Worm (Caenorhabditis elegans) whole organism, early embryonic: ENCODE results near the gene orc-2.
"Not testable (repeated sequence)": the region's sequence is repeated elsewhere in the genome, so short reads cannot be mapped to it uniquely, and the experiment has no call there.

ENCODE experiments used
- B0310.2 ChIP-seq: sonication (generic microtip); optimal IDR thresholded peaks from 2 replicates; lab custom pipeline; 2016; ENCODE audit warnings: mild to moderate bottlenecking, missing genetic modification characterization, missing compliant biosample characterization
- F13C5.2 ChIP-seq: sonication (generic microtip); optimal IDR thresholded peaks from 2 replicates; lab custom pipeline; 2017; ENCODE audit warnings: mild to moderate bottlenecking, missing genetic modification characterization, inconsistent platforms, missing compliant biosample characterization
- aly-1 ChIP-seq: sonication (generic microtip); optimal IDR thresholded peaks from 2 replicates; lab custom pipeline; 2016; ENCODE audit warnings: missing genetic modification characterization, missing compliant biosample characterization
- ama-1 ChIP-seq: fragments of 150-350 bp; optimal IDR thresholded peaks from 2 replicates; lab custom pipeline; 2014
- ceh-13 ChIP-seq: fragments of 200-800 bp; sonication (Bioruptor generic); optimal IDR thresholded peaks from 2 replicates; lab custom pipeline; 2018; ENCODE audit warnings: mild to moderate bottlenecking, missing genetic modification characterization, missing compliant biosample characterization
- ceh-36 ChIP-seq: sonication (generic microtip); optimal IDR thresholded peaks from 2 replicates; lab custom pipeline; 2016; ENCODE audit warnings: missing genetic modification characterization, inconsistent platforms, missing compliant biosample characterization
- ets-7 ChIP-seq: sonication (generic microtip); optimal IDR thresholded peaks from 2 replicates; lab custom pipeline; 2016; ENCODE audit warnings: missing genotype, missing genetic modification characterization, missing compliant biosample characterization
- flt-1 ChIP-seq: fragments of 200-800 bp; sonication (Bioruptor generic); IDR thresholded peaks from 2 replicates; pipeline ENCODE4 v1.3.6; 2022; ENCODE audit warnings: missing genetic modification characterization, missing compliant biosample characterization
- hmbx-1 ChIP-seq: sonication (generic microtip); optimal IDR thresholded peaks from 2 replicates; lab custom pipeline; 2016; ENCODE audit warnings: mild to moderate bottlenecking, missing genetic modification characterization, missing compliant biosample characterization
- hmg-4 ChIP-seq: fragments of 200-800 bp; sonication (Bioruptor generic); optimal IDR thresholded peaks from 2 replicates; lab custom pipeline; 2018; ENCODE audit warnings: mild to moderate bottlenecking, missing genetic modification characterization, missing compliant biosample characterization
- hnd-1 ChIP-seq: sonication (generic microtip); optimal IDR thresholded peaks from 2 replicates; lab custom pipeline; 2016; ENCODE audit warnings: missing genetic modification characterization, missing compliant biosample characterization
- pes-1 ChIP-seq: fragments of 200-800 bp; sonication (Bioruptor generic); IDR thresholded peaks from 2 replicates; pipeline ENCODE4 v1.3.6; 2022; ENCODE audit warnings: missing genetic modification reagents, missing genetic modification characterization, missing compliant biosample characterization
- scrt-1 ChIP-seq: fragments of 200-800 bp; sonication (Bioruptor generic); IDR thresholded peaks from 2 replicates; pipeline ENCODE4 v1.3.6; 2022; ENCODE audit warnings: missing genetic modification characterization, missing compliant biosample characterization
- sea-1 ChIP-seq: fragments of 200-800 bp; sonication (Bioruptor generic); conservative IDR thresholded peaks from 2 replicates; pipeline ENCODE4 v1.3.6; 2022; ENCODE audit warnings: missing genetic modification characterization, missing compliant biosample characterization
- tbx-11 ChIP-seq: fragments of 200-800 bp; sonication (Bioruptor generic); IDR thresholded peaks from 2 replicates; pipeline ENCODE4 v1.3.6; 2022; ENCODE audit warnings: missing genetic modification characterization, missing compliant biosample characterization
- tbx-37 ChIP-seq: fragments of 200-800 bp; sonication (Bioruptor generic); conservative IDR thresholded peaks from 2 replicates; pipeline ENCODE4 v1.3.6; 2022; ENCODE audit warnings: missing genetic modification reagents, missing genetic modification characterization, missing compliant biosample characterization
- tra-4 ChIP-seq: sonication (generic microtip); optimal IDR thresholded peaks from 2 replicates; lab custom pipeline; 2017; ENCODE audit warnings: missing genetic modification characterization, missing compliant biosample characterization

The orc-2 gene

DNA sequence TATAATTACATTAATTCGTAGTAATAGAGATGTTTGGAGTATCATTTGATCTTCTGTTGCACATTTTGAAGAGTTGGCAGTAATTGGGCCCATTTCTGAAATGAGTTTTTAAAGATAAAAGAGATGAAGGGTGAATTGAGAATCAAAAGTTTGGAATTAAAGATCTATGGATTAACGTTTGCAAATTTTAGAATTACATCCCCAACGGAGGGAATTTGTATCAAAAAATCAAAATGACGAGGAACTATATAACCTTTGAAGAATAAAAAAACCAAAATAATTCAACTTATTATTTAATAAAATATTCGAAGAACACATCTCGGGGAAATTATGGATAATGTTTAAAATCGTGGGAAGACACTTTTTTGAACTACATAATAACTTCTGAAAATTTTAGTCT is 21.3 kb downstream of the orc-2 start, which contains the start of gene sra-10:
Gene sra-10, minus strand, starts transcription at position 101 of the 400 bp plus-strand sequence.
- no peak for TF ChIP-seq F13C5.2 (tag; lab: Kevin White, UChicago)
- no peak for TF ChIP-seq hmg-4 (GFP tag; lab: Kevin White, UChicago)
- TF ChIP-seq tbx-11: no peak
- TF ChIP-seq hmbx-1 (tag; lab: Kevin White, UChicago): no peak
- no peak for TF ChIP-seq ama-1 (lab: Kevin White, UChicago)
- no peak for TF ChIP-seq tbx-37 (GFP tag; lab: Robert Waterston, UW)
- no peak for TF ChIP-seq ceh-36 (tag; lab: Kevin White, UChicago)
- no peak for TF ChIP-seq aly-1 (tag; lab: Kevin White, UChicago)

- TF ChIP-seq aly-1 (tag; lab: Kevin White, UChicago): no peak
- no peak for TF ChIP-seq hmbx-1 (tag; lab: Kevin White, UChicago)
- TF ChIP-seq tbx-37 (GFP tag; lab: Robert Waterston, UW): no peak
- TF ChIP-seq pes-1 (GFP tag; lab: Robert Waterston, UW): no peak
- TF ChIP-seq F13C5.2 (tag; lab: Kevin White, UChicago): no peak
Measured at ce11 chrII:10895959-10896358, 22.2 kb downstream of the orc-2 start.

DNA sequence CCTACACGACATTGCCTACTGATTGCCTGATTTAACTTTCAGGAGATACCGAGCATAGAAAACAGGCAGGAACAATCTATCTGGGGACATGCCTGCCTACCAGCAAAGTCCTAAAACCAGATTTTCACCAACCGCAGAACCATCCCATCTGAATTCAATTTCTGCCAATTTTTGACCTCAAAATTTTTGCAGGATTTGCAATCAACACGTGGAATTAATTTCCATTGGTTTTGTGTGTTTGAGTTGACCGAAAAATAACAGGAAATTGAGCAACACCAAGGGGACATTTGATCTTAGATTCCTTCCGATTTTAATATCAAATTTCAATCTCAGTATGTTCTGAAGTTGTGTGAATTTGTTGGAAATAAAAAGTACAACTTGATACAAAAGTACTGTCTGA is 25.3 kb downstream of the orc-2 start:
- no peak for TF ChIP-seq scrt-1 (GFP tag; lab: Robert Waterston, UW)
- TF ChIP-seq aly-1 (tag; lab: Kevin White, UChicago): no peak
- no peak for TF ChIP-seq ama-1 (lab: Kevin White, UChicago)
- TF ChIP-seq F13C5.2 (tag; lab: Kevin White, UChicago): no peak
- no peak for TF ChIP-seq tbx-37 (GFP tag; lab: Robert Waterston, UW)
- no peak for TF ChIP-seq tbx-11
- no peak for TF ChIP-seq tra-4 (tag; lab: Kevin White, UChicago)

DNA sequence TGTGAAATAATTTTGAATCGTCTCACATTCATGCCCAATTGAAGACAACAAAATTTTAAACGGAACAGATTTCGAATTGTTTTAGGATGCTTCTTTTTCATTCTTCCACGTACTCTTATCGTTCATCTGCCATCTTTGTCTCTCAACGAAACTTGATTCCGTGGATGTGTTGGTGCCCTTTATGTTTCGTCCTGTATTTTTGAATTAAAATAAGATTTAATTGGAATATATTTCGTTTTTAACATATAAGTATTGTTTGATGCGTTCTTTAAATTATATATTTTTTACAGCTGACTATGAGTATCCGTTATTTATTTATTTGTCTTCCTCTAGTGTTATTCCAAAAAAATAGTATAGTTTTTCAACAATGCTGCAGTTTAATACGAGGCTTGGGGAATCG is 28.4 kb downstream of the orc-2 start, which contains the start of gene gly-1:
Gene gly-1, minus strand, starts transcription at position 101 of the 400 bp plus-strand sequence.
- TF ChIP-seq tbx-11 (no peak), ceh-13 (GFP tag; lab: Kevin White, UChicago) (no peak), hmbx-1 (tag; lab: Kevin White, UChicago) (no peak), ceh-36 (tag; lab: Kevin White, UChicago) (no peak), tra-4 (tag; lab: Kevin White, UChicago) (no peak), F13C5.2 (tag; lab: Kevin White, UChicago) (no peak), scrt-1 (GFP tag; lab: Robert Waterston, UW) (no peak), aly-1 (tag; lab: Kevin White, UChicago) (no peak), ets-7 (tag; lab: Kevin White, UChicago) (no peak), hmg-4 (GFP tag; lab: Kevin White, UChicago) (no peak), hnd-1 (no peak), B0310.2 (tag; lab: Kevin White, UChicago) (no peak), pes-1 (GFP tag; lab: Robert Waterston, UW) (no peak), ama-1 (lab: Kevin White, UChicago) (no peak), flt-1 (GFP tag; lab: Robert Waterston, UW) (no peak), tbx-37 (GFP tag; lab: Robert Waterston, UW) (no peak), sea-1 (GFP tag; lab: Robert Waterston, UW) (no peak)

- not testable (repeated sequence) for TF ChIP-seq pes-1 (GFP tag; lab: Robert Waterston, UW); flt-1 (GFP tag; lab: Robert Waterston, UW); ceh-36 (tag; lab: Kevin White, UChicago)
Measured at ce11 chrII:10904379-10904778, 30.6 kb downstream of the orc-2 start, which contains the start of gene sra-12. sra-12 (minus strand) TSS chrII:10904479.

DNA sequence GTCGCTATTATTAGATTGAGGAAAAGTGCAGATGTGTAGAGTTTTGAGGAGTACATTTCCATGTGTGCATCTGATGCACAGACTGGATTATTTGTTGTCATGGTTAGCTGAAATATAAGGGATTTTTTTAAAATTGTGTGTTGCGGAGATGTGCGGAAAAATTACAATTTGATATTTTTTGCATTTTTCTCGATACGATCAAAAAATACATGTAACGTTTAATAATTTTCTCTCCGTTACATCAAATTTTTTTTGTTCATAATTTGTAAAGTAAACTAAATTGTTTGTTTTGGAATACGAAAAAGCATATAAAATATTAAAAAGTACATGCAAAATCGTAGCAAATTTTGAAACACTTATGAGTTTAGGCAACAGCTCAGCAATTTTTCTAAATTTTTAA is 36.5 kb downstream of the orc-2 start, which contains the start of gene sra-11:
Gene sra-11, minus strand, starts transcription at position 101 of the 400 bp plus-strand sequence.
- TF ChIP-seq aly-1 (tag; lab: Kevin White, UChicago): no peak
- no peak for TF ChIP-seq hnd-1
- TF ChIP-seq hmbx-1 (tag; lab: Kevin White, UChicago): no peak
- no peak for TF ChIP-seq tbx-37 (GFP tag; lab: Robert Waterston, UW)
- no peak for TF ChIP-seq flt-1 (GFP tag; lab: Robert Waterston, UW)
- no peak for TF ChIP-seq tbx-11
- TF ChIP-seq ceh-13 (GFP tag; lab: Kevin White, UChicago): no peak
- no peak for TF ChIP-seq tra-4 (tag; lab: Kevin White, UChicago)
- TF ChIP-seq ets-7 (tag; lab: Kevin White, UChicago): no peak
- no peak for TF ChIP-seq B0310.2 (tag; lab: Kevin White, UChicago)
- no peak for TF ChIP-seq hmg-4 (GFP tag; lab: Kevin White, UChicago)
- TF ChIP-seq scrt-1 (GFP tag; lab: Robert Waterston, UW): no peak
- TF ChIP-seq ceh-36 (tag; lab: Kevin White, UChicago): no peak
- TF ChIP-seq ama-1 (lab: Kevin White, UChicago): no peak

DNA sequence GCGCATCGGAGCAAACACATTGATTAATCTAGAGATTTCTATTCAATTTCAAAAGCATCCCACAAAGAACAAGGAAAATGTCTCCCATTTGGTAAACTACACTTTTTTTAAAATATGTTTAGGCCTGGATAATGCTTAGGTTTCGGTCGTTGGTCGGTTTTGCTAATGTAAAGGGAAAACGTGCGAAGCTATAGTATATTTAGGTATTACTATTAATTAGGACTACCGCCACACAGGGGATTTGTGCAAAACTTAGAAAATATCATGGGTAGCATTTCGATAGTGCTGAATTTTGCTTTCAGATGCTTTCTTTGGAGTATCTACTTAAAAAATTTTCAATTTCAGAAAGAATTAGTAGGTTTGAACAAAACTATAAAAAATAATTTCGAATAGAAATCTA is 39.3 kb downstream of the orc-2 start:
- TF ChIP-seq tra-4 (tag; lab: Kevin White, UChicago) (no peak), tbx-11 (no peak), ceh-13 (GFP tag; lab: Kevin White, UChicago) (no peak), aly-1 (tag; lab: Kevin White, UChicago) (no peak), F13C5.2 (tag; lab: Kevin White, UChicago) (no peak), hmbx-1 (tag; lab: Kevin White, UChicago) (no peak), B0310.2 (tag; lab: Kevin White, UChicago) (no peak)

DNA sequence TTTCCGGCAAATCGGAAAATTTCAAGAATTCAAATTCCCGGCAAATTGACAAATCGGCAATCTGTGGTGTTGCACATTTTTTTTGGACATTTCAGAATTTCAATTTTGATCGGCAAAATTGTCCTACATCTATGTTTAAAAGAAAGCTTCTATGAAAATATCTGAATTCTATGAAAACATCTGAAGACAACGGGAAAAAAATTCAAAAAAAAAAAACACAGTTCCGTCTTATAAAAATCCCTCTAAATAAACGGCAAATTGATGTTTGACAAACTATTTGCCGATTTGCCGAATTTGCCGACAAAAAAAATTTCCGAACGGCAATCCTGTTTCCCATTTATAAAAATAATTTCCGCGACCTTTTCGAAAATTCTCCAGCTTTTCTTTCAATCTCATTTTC is 40.6 kb downstream of the orc-2 start, which contains the start of gene F44F4.15:
Gene F44F4.15, plus strand, starts transcription at position 301 of the 400 bp plus-strand sequence.
- TF ChIP-seq scrt-1 (GFP tag; lab: Robert Waterston, UW) (no peak), hmg-4 (GFP tag; lab: Kevin White, UChicago) (no peak), ama-1 (lab: Kevin White, UChicago) (no peak), tbx-37 (GFP tag; lab: Robert Waterston, UW) (no peak), pes-1 (GFP tag; lab: Robert Waterston, UW) (no peak), tra-4 (tag; lab: Kevin White, UChicago) (no peak), aly-1 (tag; lab: Kevin White, UChicago) (no peak), B0310.2 (tag; lab: Kevin White, UChicago) (no peak), ceh-13 (GFP tag; lab: Kevin White, UChicago) (no peak), hmbx-1 (tag; lab: Kevin White, UChicago) (no peak), ets-7 (tag; lab: Kevin White, UChicago) (no peak), sea-1 (GFP tag; lab: Robert Waterston, UW) (no peak), tbx-11 (no peak)
